Worm (Caenorhabditis elegans): ENCODE measurements around the gene del-5.

The del-5 gene

ce11 chrX:10989286-10989685 is 18.7 kb downstream of the del-5 start:
- TF ChIP-seq zfp-3 (GFP tag; conservative IDR thresholded peaks at IDR 0.05) (no peak), zip-2 (tag; optimal IDR thresholded peaks at IDR 0.05) (no peak), unc-39 (tag; optimal IDR thresholded peaks at IDR 0.05) (no peak), D1046.2 (GFP tag; IDR thresholded peaks at IDR 0.05) (no peak), mxl-3 (GFP tag; optimal IDR thresholded peaks at IDR 0.05) (no peak), ztf-7 (tag; optimal IDR thresholded peaks at IDR 0.05) (no peak), lin-38 (GFP tag; IDR thresholded peaks at IDR 0.05) (no peak), zag-1 (tag; optimal IDR thresholded peaks at IDR 0.05) (no peak), ces-1 (GFP tag; optimal IDR thresholded peaks at IDR 0.05) (no peak), F49E8.2 (tag; optimal IDR thresholded peaks at IDR 0.05; ENCODE audit: borderline replicate concordance) (no peak), ceh-62 (tag; optimal IDR thresholded peaks at IDR 0.05) (no peak), ceh-20 (GFP tag; IDR thresholded peaks at IDR 0.05) (no peak), ZK546.5 (tag; optimal IDR thresholded peaks at IDR 0.05) (no peak), php-3 (GFP tag; IDR thresholded peaks at IDR 0.05) (no peak), dmd-6 (GFP tag; IDR thresholded peaks at IDR 0.05) (no peak)

DNA sequence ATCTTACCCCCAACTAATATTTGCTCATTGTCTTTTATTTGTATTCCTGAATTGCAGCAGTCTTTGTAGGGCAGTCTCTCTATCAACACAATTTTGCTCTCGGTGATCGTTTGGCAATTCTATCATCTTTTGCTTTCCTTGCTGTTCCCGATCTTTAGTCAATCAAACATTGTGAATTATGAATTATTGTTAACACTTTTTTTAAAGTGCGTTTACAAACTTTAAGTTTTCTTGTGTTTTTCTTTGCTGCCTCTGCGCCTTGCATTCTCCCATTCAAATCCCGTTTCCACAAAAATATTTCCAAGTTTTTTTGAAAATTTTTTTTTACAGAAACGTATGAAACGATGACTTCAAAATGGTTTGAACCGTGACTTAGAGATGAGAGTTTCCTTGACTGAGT is 25.9 kb downstream of the del-5 start, which contains the start of gene ver-4:
TSS of gene ver-4 (plus strand) at position 301 of the 400 bp plus-strand sequence.
- TF ChIP-seq nhr-111 (GFP tag; optimal IDR thresholded peaks at IDR 0.05) (no peak), aha-1 (tag) (peak; percentile 34)

ce11 chrX:10981374-10981773 is 26.6 kb downstream of the del-5 start:
- TF ChIP-seq dmd-6 (GFP tag; IDR thresholded peaks at IDR 0.05): peak; percentile 43
- no peak for TF ChIP-seq unc-62 (GFP tag; optimal IDR thresholded peaks at IDR 0.05 in 1 of 2)
- no peak for TF ChIP-seq unc-62 (tag; optimal IDR thresholded peaks at IDR 0.05)
- TF ChIP-seq pha-4 (GFP tag; IDR thresholded peaks at IDR 0.05): no peak
- TF ChIP-seq pha-4 (tag; optimal IDR thresholded peaks at IDR 0.05): no peak
- no peak for TF ChIP-seq nhr-41 (GFP tag; IDR thresholded peaks at IDR 0.05)
- TF ChIP-seq aha-1 (tag): peak; percentile 62
- peak in 1 of 2 experiments; percentile 25 for TF ChIP-seq daf-16 (GFP tag; optimal IDR thresholded peaks at IDR 0.05)
- peak; percentile 87 for TF ChIP-seq daf-16 (tag; optimal IDR thresholded peaks at IDR 0.05)

DNA sequence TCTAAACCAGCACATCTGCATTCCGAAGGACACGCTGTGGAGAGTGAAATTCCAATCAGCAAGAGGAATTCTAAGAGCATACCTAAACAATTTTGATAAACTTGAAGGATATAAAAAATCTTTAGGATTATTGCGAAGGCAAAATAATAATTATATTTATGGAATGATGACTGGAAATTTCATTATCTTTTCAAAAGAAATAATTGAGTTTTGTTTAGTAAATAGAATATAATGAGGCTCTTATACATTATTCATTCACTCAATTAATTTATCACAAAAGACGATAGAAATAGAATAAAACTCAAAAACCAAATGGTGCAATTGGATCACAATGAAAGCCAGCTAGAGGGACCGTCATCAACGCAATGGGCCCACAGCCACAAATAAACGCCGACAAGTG is 28.8 kb downstream of the del-5 start, which contains the start of gene pxn-2:
TSS of gene pxn-2 (minus strand) at position 101 of the 400 bp plus-strand sequence.
- TF ChIP-seq duxl-1 (tag; optimal IDR thresholded peaks at IDR 0.05; ENCODE audit: poor library complexity) (no peak), unc-62 (GFP tag; optimal IDR thresholded peaks at IDR 0.05 in 1 of 2) (peak in 1 of 2 experiments; percentile 16), unc-62 (tag; optimal IDR thresholded peaks at IDR 0.05) (no peak), lin-1 (GFP tag; IDR thresholded peaks at IDR 0.05) (no peak)

DNA sequence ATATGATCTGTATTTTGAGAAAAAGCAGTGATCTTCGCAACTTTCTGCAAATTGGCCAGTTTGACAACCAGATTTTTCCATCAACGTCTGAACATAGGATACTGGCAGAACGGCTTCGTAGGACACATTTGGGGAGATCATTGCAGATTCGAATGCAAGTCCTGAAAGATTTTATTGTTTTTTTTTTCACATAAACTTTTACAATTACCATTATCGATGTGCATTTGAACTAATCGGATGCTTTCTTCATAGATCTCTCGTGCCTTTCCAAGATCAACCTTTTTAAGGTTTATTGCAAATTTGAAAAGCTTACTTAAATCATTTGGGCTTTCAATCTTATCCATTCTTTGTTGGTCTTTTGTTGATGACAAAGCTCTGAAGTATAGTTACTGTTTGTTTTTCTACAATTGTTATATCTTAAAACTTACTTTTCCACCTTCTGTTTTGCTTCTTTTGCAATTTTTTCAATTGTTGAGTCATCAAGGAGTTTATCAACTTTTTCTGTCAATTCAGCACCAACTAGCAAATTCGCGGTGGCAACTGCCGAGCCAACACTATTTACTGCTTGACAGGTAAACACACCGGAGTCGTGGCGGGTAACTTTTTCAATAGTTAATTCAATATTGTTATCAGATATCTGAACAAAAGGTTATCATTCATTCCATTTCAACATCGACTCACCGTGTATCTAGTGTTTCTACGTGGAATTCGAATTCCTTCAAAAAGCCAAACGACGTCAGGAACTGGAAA is 31.4 kb downstream of the del-5 start:
- TF ChIP-seq egl-27 (tag; optimal IDR thresholded peaks at IDR 0.05): no peak
- TF ChIP-seq ZK337.2 (GFP tag; IDR thresholded peaks at IDR 0.05): no peak
- TF ChIP-seq set-16 (GFP tag; IDR thresholded peaks at IDR 0.05): no peak
- TF ChIP-seq fkh-10 (GFP tag; optimal IDR thresholded peaks at IDR 0.05): no peak
- no peak for TF ChIP-seq daf-16 (GFP tag; optimal IDR thresholded peaks at IDR 0.05)
- peak; percentile 93 for TF ChIP-seq daf-16 (tag; optimal IDR thresholded peaks at IDR 0.05)
- TF ChIP-seq dve-1 (tag; optimal IDR thresholded peaks at IDR 0.05; ENCODE audit: insufficient read depth): no peak

DNA sequence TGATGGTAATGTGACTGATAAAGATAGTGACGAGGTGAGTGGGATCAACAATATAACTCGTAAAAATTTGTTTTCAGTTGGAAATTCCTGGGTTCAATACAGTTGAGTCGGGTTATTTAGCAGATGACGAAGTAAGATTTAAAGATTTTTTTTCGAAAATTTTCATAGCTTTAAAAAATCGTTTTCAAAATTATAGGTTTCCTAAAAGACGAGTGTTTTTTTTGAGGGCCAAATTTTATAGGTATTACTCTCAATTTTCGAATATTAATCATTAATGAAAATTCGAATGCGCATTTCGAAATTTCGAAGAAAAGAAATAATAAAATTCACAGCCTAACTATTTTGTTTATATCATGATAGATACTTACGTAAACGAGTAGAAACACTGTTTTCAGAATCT is 36.9 kb downstream of the del-5 start:
- no peak for TF ChIP-seq ceh-28 (tag; optimal IDR thresholded peaks at IDR 0.05)
- peak in 1 of 2 experiments; percentile 85 for TF ChIP-seq unc-62 (GFP tag; optimal IDR thresholded peaks at IDR 0.05 in 1 of 2)
- TF ChIP-seq unc-62 (tag; optimal IDR thresholded peaks at IDR 0.05): no peak
- TF ChIP-seq php-3 (GFP tag; IDR thresholded peaks at IDR 0.05): no peak
- TF ChIP-seq aha-1 (tag): peak; percentile 71

All from whole organism, L4 larva.